Worm (Caenorhabditis elegans) whole organism, L3 larva: ENCODE data around the gene K02F3.2.

ENCODE experiments used
- R02D3.7 ChIP-seq: fragments of 150-350 bp; optimal IDR thresholded peaks from 2 replicates; lab custom pipeline; 2014; ENCODE audit warnings: missing biosample characterization, missing genetic modification characterization
- ZK546.5 ChIP-seq: sonication (generic microtip); optimal IDR thresholded peaks from 2 replicates; lab custom pipeline; 2017; ENCODE audit warnings: missing biosample characterization, missing genetic modification characterization
- aly-2 ChIP-seq: fragments of 150-350 bp; optimal IDR thresholded peaks from 2 replicates; lab custom pipeline; 2014; ENCODE audit warnings: missing biosample characterization, missing genetic modification characterization
- ama-1 ChIP-seq: fragments of 150-350 bp; optimal IDR thresholded peaks from 2 replicates; lab custom pipeline; 2018
- ceh-16 ChIP-seq: sonication (generic microtip); optimal IDR thresholded peaks from 2 replicates; lab custom pipeline; 2017; ENCODE audit warnings: missing biosample characterization, missing genetic modification characterization
- ceh-28 ChIP-seq: fragments of 150-350 bp; optimal IDR thresholded peaks from 2 replicates; lab custom pipeline; 2014; ENCODE audit warnings: missing biosample characterization, missing genetic modification reagents, missing genetic modification characterization
- ceh-9 ChIP-seq: sonication (generic microtip); optimal IDR thresholded peaks from 2 replicates; lab custom pipeline; 2018; ENCODE audit warnings: missing biosample characterization, missing genetic modification characterization
- egl-5 ChIP-seq: fragments of 150-350 bp; optimal IDR thresholded peaks from 2 replicates; lab custom pipeline; 2017; ENCODE audit warnings: missing biosample characterization, missing genetic modification reagents, missing genetic modification characterization, inconsistent platforms
- elt-1 ChIP-seq: fragments of 150-350 bp; optimal IDR thresholded peaks from 2 replicates; lab custom pipeline; 2014; ENCODE audit warnings: missing biosample characterization, missing genetic modification characterization
- elt-2 ChIP-seq: sonication (generic microtip); optimal IDR thresholded peaks from 2 replicates; lab custom pipeline; 2016; ENCODE audit warnings: missing genetic modification reagents, mild to moderate bottlenecking, missing genetic modification characterization, missing compliant biosample characterization
- elt-3 ChIP-seq, 3 experiments: fragments of 150-350 bp in 1 of 3; sonication (generic microtip) in 2 of 3; optimal IDR thresholded peaks; 2 replicates in 2 of 3; 4 replicates in 1 of 3; lab custom pipeline; 2014 to 2017; ENCODE audit warnings: missing biosample characterization in 3 of 3, missing genetic modification characterization in 3 of 3
- fkh-10 ChIP-seq: sonication (generic microtip); optimal IDR thresholded peaks from 2 replicates; lab custom pipeline; 2017; ENCODE audit warnings: missing biosample characterization, missing genetic modification reagents, missing genetic modification characterization
- fkh-2 ChIP-seq: fragments of 150-350 bp; optimal IDR thresholded peaks from 2 replicates; lab custom pipeline; 2014; ENCODE audit warnings: missing biosample characterization, missing genetic modification reagents, missing genetic modification characterization
- hmg-11 ChIP-seq: sonication (generic microtip); optimal IDR thresholded peaks from 2 replicates; lab custom pipeline; 2016; ENCODE audit warnings: missing genetic modification characterization, missing compliant biosample characterization
- lsy-12 ChIP-seq: sonication (generic microtip); optimal IDR thresholded peaks from 2 replicates; lab custom pipeline; 2016; ENCODE audit warnings: mild to moderate bottlenecking, missing genetic modification characterization, missing compliant biosample characterization
- mdl-1 ChIP-seq: fragments of 150-350 bp; optimal IDR thresholded peaks from 2 replicates; lab custom pipeline; 2014; ENCODE audit warnings: missing biosample characterization, missing genetic modification characterization
- nfya-1 ChIP-seq: sonication (generic microtip); optimal IDR thresholded peaks from 2 replicates; lab custom pipeline; 2017; ENCODE audit warnings: missing genetic modification characterization, mild to moderate bottlenecking, missing compliant biosample characterization, antibody characterized with exemption, moderate library complexity; ENCODE audit not compliant: insufficient read depth
- nhr-11 ChIP-seq: fragments of 150-350 bp; optimal IDR thresholded peaks from 2 replicates; lab custom pipeline; 2014; ENCODE audit warnings: missing biosample characterization, missing genetic modification characterization
- nhr-12 ChIP-seq: fragments of 150-350 bp; optimal IDR thresholded peaks from 2 replicates; lab custom pipeline; 2014; ENCODE audit warnings: missing biosample characterization, missing genetic modification characterization
- nhr-23 ChIP-seq: fragments of 150-350 bp; optimal IDR thresholded peaks from 2 replicates; lab custom pipeline; 2014; ENCODE audit warnings: missing biosample characterization, missing genetic modification reagents, missing genetic modification characterization
- nhr-237 ChIP-seq: fragments of 150-350 bp; optimal IDR thresholded peaks from 2 replicates; lab custom pipeline; 2014; ENCODE audit warnings: missing biosample characterization, missing genetic modification characterization
- nhr-28 ChIP-seq: fragments of 150-350 bp; optimal IDR thresholded peaks from 2 replicates; lab custom pipeline; 2014; ENCODE audit warnings: missing biosample characterization, missing genetic modification characterization
- nhr-43 ChIP-seq: sonication (generic microtip); optimal IDR thresholded peaks from 2 replicates; lab custom pipeline; 2016; ENCODE audit warnings: mild to moderate bottlenecking, missing genetic modification characterization, missing compliant biosample characterization; ENCODE audit not compliant: poor library complexity, severe bottlenecking
- nhr-67 ChIP-seq: fragments of 150-350 bp; optimal IDR thresholded peaks from 2 replicates; lab custom pipeline; 2014; ENCODE audit warnings: missing biosample characterization, missing genetic modification characterization
- nhr-76 ChIP-seq: fragments of 150-350 bp; sonication (generic microtip); optimal IDR thresholded peaks from 5 replicates; lab custom pipeline; 2014; ENCODE audit warnings: missing biosample characterization, missing genetic modification characterization
- nhr-77 ChIP-seq: fragments of 150-350 bp; optimal IDR thresholded peaks from 2 replicates; lab custom pipeline; 2014; ENCODE audit warnings: missing biosample characterization, missing genetic modification characterization
- pha-4 ChIP-seq: fragments of 150-350 bp; optimal IDR thresholded peaks from 2 replicates; lab custom pipeline; 2014; ENCODE audit warnings: missing biosample characterization, missing genetic modification reagents, missing genetic modification characterization
- pqm-1 ChIP-seq: fragments of 150-350 bp; optimal IDR thresholded peaks from 2 replicates; lab custom pipeline; 2017; ENCODE audit warnings: missing biosample characterization, missing genetic modification characterization, inconsistent platforms
- skn-1 ChIP-seq: fragments of 150-350 bp; optimal IDR thresholded peaks from 2 replicates; lab custom pipeline; 2014; ENCODE audit warnings: missing biosample characterization, missing genetic modification characterization
- snpc-4 ChIP-seq: fragments of 150-350 bp; optimal IDR thresholded peaks from 2 replicates; lab custom pipeline; 2014; ENCODE audit warnings: missing biosample characterization, missing genetic modification characterization
- tbx-2 ChIP-seq: sonication (generic microtip); optimal IDR thresholded peaks from 2 replicates; lab custom pipeline; 2016; ENCODE audit warnings: mild to moderate bottlenecking, missing genetic modification characterization, missing compliant biosample characterization
- unc-39 ChIP-seq: sonication (generic microtip); optimal IDR thresholded peaks from 4 replicates; lab custom pipeline; 2017; ENCODE audit warnings: missing biosample characterization, missing genetic modification characterization
- unc-62 ChIP-seq: fragments of 150-350 bp; sonication (generic microtip); optimal IDR thresholded peaks from 4 replicates; lab custom pipeline; 2014; ENCODE audit warnings: missing biosample characterization, missing genetic modification reagents, missing genetic modification characterization
- zag-1 ChIP-seq: fragments of 150-350 bp; optimal IDR thresholded peaks from 2 replicates; lab custom pipeline; 2014; ENCODE audit warnings: missing biosample characterization, missing genetic modification characterization
- ztf-11 ChIP-seq: fragments of 150-350 bp; optimal IDR thresholded peaks from 2 replicates; lab custom pipeline; 2014; ENCODE audit warnings: missing biosample characterization, missing genetic modification characterization

K02F3.2 gene

ce11 chrIII:856908-857307 lies 11.3 kb downstream of the K02F3.2 start:
- TF ChIP-seq pqm-1, result no peak

DNA sequence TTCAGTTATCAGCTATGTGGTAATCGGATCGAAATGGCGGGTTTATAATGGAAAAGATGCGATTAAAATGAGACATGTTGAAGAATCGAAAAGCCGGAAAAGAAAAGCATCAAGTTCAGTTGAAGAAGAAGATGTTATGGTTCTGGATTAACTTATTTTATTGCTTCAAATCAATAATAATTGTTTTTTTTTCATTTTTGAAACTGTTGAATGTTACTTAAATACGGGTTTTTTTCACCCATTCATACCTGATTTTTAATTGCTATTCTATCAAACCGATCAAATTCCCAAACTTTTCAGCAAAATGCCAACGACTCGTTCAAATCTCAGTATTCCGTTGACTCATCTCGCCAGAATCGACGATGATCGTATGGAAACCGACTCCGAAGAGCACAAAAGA lies 14.3 kb downstream of the K02F3.2 start, which contains the start of gene exos-4.2:
Gene exos-4.2 (plus strand): TSS at position 301 of the 400 bp plus-strand sequence.
- TF ChIP-seq unc-62 (GFP tag; lab: Kevin White, UChicago), result no peak
- no peak for TF ChIP-seq ztf-11 (tag; lab: Kevin White, UChicago)
- no peak for TF ChIP-seq nhr-43
- no peak for TF ChIP-seq egl-5 (tag; lab: Kevin White, UChicago)

- TF ChIP-seq nhr-237 (tag; lab: Kevin White, UChicago) (no peak), pha-4 (tag; lab: Kevin White, UChicago) (peak; percentile 88), hmg-11 (peak; percentile 10), elt-1 (tag; lab: Kevin White, UChicago) (no peak)
- TF ChIP-seq, all 47 proteins: peak for 2
These were observed 16.2 kb downstream of the K02F3.2 start, which contains the start of gene arx-4 for ce11 chrIII:861819-862356. TSS of gene arx-4 (plus strand) at chrIII:862306.

ce11 chrIII:868866-869265 lies 23.2 kb downstream of the K02F3.2 start:
- TF ChIP-seq pha-4 (tag; lab: Kevin White, UChicago) (no peak), ZK546.5 (tag; lab: Kevin White, UChicago) (no peak), pqm-1 (no peak), lsy-12 (tag; lab: Kevin White, UChicago) (no peak), fkh-2 (no peak), elt-2 (tag; lab: Kevin White, UChicago) (no peak), unc-62 (GFP tag; lab: Kevin White, UChicago) (no peak), nhr-11 (tag; lab: Kevin White, UChicago) (no peak), snpc-4 (tag; lab: Kevin White, UChicago) (no peak), nhr-67 (no peak), nhr-23 (tag; lab: Kevin White, UChicago) (no peak), mdl-1 (tag; lab: Kevin White, UChicago) (no peak)

DNA sequence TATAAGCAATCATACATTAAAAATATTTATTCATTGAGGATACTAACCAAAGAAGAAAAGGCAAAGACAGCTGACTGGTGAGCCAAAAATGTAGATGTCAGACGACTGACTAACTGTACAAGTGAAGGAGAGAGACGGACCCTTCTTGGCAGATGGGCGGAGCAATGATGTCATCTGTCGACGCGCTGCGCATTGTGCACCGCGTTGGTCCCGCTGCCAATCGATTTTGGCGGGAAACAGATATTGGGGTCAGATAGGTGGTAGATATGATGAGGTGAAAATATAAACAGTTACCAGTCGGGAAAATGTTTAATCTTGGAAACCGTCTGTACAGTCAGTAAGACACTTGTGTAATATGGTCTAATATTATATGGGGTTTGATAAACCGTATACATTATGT lies 24.2 kb downstream of the K02F3.2 start, which contains the start of gene T24C4.2:
Gene T24C4.2 (minus strand): TSS at position 101 of the 400 bp plus-strand sequence.
- TF ChIP-seq nhr-77 (tag; lab: Kevin White, UChicago) (no peak), ZK546.5 (tag; lab: Kevin White, UChicago) (no peak), nhr-43 (no peak), lsy-12 (tag; lab: Kevin White, UChicago) (no peak), aly-2 (no peak), ama-1 (lab: Kevin White, UChicago) (no peak), nfya-1 (tag; lab: Kevin White, UChicago) (no peak), ceh-16 (no peak), pha-4 (tag; lab: Kevin White, UChicago) (no peak), nhr-23 (tag; lab: Kevin White, UChicago) (no peak), tbx-2 (tag; lab: Kevin White, UChicago) (no peak), nhr-28 (tag; lab: Kevin White, UChicago) (no peak), fkh-2 (no peak), mdl-1 (tag; lab: Kevin White, UChicago) (no peak), ceh-28 (tag; lab: Kevin White, UChicago) (no peak), nhr-11 (tag; lab: Kevin White, UChicago) (no peak), nhr-76 (tag; lab: Kevin White, UChicago) (no peak), pqm-1 (no peak), unc-62 (GFP tag; lab: Kevin White, UChicago) (no peak)
- TF ChIP-seq, all 47 proteins: peak for 0

DNA sequence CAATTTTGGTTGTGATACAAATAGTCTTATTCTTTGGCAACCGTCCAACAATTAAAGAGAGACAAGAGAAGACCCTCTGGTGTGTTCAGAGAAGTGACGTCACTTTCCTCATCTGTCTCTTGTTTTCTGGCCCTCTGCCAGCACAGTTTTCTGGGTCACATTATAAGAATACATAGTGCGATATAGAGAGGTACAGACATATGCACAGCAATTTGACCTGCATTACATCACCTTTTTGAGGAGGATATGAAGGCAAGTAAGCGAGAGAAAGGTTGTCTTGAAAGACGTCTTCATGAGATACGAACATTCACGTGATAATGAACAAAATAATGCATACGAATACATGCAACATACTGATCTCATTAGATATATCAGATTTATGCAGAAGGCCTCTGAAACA lies 24.9 kb downstream of the K02F3.2 start:
- TF ChIP-seq ceh-16 (no peak), nhr-28 (tag; lab: Kevin White, UChicago) (no peak), zag-1 (tag; lab: Kevin White, UChicago) (no peak), ztf-11 (tag; lab: Kevin White, UChicago) (no peak), nhr-12 (tag; lab: Kevin White, UChicago) (no peak), ceh-28 (tag; lab: Kevin White, UChicago) (no peak), nhr-76 (tag; lab: Kevin White, UChicago) (no peak), ceh-9 (tag; lab: Kevin White, UChicago) (no peak), R02D3.7 (tag; lab: Kevin White, UChicago) (no peak), elt-3 (tag; optimal IDR thresholded peaks at IDR 0.05; lab: Kevin White, UChicago) (no peak), egl-5 (tag; lab: Kevin White, UChicago) (no peak), pqm-1 (no peak), nhr-23 (tag; lab: Kevin White, UChicago) (no peak), nfya-1 (tag; lab: Kevin White, UChicago) (no peak), fkh-2 (no peak), hmg-11 (no peak), unc-39 (tag; lab: Kevin White, UChicago) (no peak), skn-1 (tag; lab: Kevin White, UChicago) (no peak), nhr-237 (tag; lab: Kevin White, UChicago) (no peak), fkh-10 (GFP tag; lab: Kevin White, UChicago) (no peak)
